Fruit fly (Drosophila melanogaster): Measurements from ENCODE around the gene CG1316.
A peak's percentile ranks its signal among the peaks of the same experiment; 100 is the strongest.

Gene CG1316

dm6 chr3L:4242428-4242827 lies 41.2 kb upstream of the CG1316 start, which contains the start of gene pav (continued):
- TF ChIP-seq sqz (GFP tag; optimal IDR thresholded peaks at IDR 0.05) (no peak), org-1 (GFP tag; optimal IDR thresholded peaks at IDR 0.05) (no peak), Kr (GFP tag; optimal IDR thresholded peaks at IDR 0.05) (no peak), Taf1 (GFP tag; IDR thresholded peaks at IDR 0.05) (peak; percentile 39; the same call in 1 of the 2 replicates), Dref (GFP tag; IDR thresholded peaks at IDR 0.05) (no peak), hbn (GFP tag; IDR thresholded peaks at IDR 0.05; ENCODE audit: partially characterized antibody) (no peak), br (optimal IDR thresholded peaks at IDR 0.05) (no peak), Hsf (GFP tag; optimal IDR thresholded peaks at IDR 0.05) (no peak), ems (GFP tag; optimal IDR thresholded peaks at IDR 0.05) (no peak), nerfin-2 (GFP tag; IDR thresholded peaks at IDR 0.05; ENCODE audit: partially characterized antibody) (no peak), CG7372 (GFP tag; IDR thresholded peaks at IDR 0.05) (peak; percentile 58), lilli (GFP tag; optimal IDR thresholded peaks at IDR 0.05) (peak; percentile 16), CG32767 (GFP tag; IDR thresholded peaks at IDR 0.05) (no peak), CG10267 (tag; optimal IDR thresholded peaks at IDR 0.05) (peak; percentile 61), MTF-1 (GFP tag; optimal IDR thresholded peaks at IDR 0.05; ENCODE audit: borderline replicate concordance) (no peak), NK7.1 (GFP tag; optimal IDR thresholded peaks at IDR 0.05) (no peak), nerfin-1 (tag; optimal IDR thresholded peaks at IDR 0.05) (peak; percentile 44), CG4617 (GFP tag; optimal IDR thresholded peaks at IDR 0.05; ENCODE audit: borderline replicate concordance) (peak; percentile 31), kay (GFP tag; optimal IDR thresholded peaks at IDR 0.05) (no peak), CG8924 (tag; optimal IDR thresholded peaks at IDR 0.05) (peak; percentile 66), Nf-YC (tag; optimal IDR thresholded peaks at IDR 0.05) (no peak), Stat92E (GFP tag; optimal IDR thresholded peaks at IDR 0.05) (peak in 1 of 3 experiments; percentile 42), vnd (GFP tag; IDR thresholded peaks at IDR 0.05; ENCODE audit: partially characterized antibody) (no peak), CG9797 (GFP tag; optimal IDR thresholded peaks at IDR 0.05) (peak; percentile 79), az2 (GFP tag; optimal IDR thresholded peaks at IDR 0.05) (peak; percentile 1), grau (tag; optimal IDR thresholded peaks at IDR 0.05) (peak; percentile 65), CG11085 (GFP tag; IDR thresholded peaks at IDR 0.05) (0 out of 2 replicates have a peak, but pooled peaks have one; percentile 11), CG12155 (GFP tag; optimal IDR thresholded peaks at IDR 0.05) (peak; percentile 19), hkb (optimal IDR thresholded peaks at IDR 0.05) (no peak), hkb (GFP tag; IDR thresholded peaks at IDR 0.05) (peak; percentile 65), tll (GFP tag; optimal IDR thresholded peaks at IDR 0.05) (no peak), CG17912 (GFP tag; optimal IDR thresholded peaks at IDR 0.05) (no peak), zen (tag; optimal IDR thresholded peaks at IDR 0.05) (peak; percentile 48), Ptx1 (GFP tag; IDR thresholded peaks at IDR 0.05) (peak; percentile 44; the same call in 1 of the 2 replicates), Spps (tag; optimal IDR thresholded peaks at IDR 0.05) (no peak), CG7963 (GFP tag; IDR thresholded peaks at IDR 0.05; ENCODE audit: partially characterized antibody) (no peak), trh (GFP tag; optimal IDR thresholded peaks at IDR 0.05) (no peak), Usf (GFP tag; optimal IDR thresholded peaks at IDR 0.05) (no peak), CG31224 (GFP tag; IDR thresholded peaks at IDR 0.05) (no peak), Blimp-1 (GFP tag; optimal IDR thresholded peaks at IDR 0.05) (no peak), dm (GFP tag; optimal IDR thresholded peaks at IDR 0.05) (peak; percentile 51), Drgx (GFP tag; IDR thresholded peaks at IDR 0.05) (peak; percentile 54), Dbx (GFP tag; IDR thresholded peaks at IDR 0.05) (peak; percentile 35; the same call in 1 of the 3 replicates), CG9727 (GFP tag; optimal IDR thresholded peaks at IDR 0.05) (peak; percentile 10), dysf (GFP tag; IDR thresholded peaks at IDR 0.05) (peak; percentile 70; the same call in 2 of the 3 replicates), CG32532 (GFP tag; IDR thresholded peaks at IDR 0.05) (peak; percentile 82), danr (GFP tag; IDR thresholded peaks at IDR 0.05) (no peak), CG12236 (GFP tag; optimal IDR thresholded peaks at IDR 0.05) (no peak), CG17328 (GFP tag; IDR thresholded peaks at IDR 0.05) (no peak), CG7839 (tag; optimal IDR thresholded peaks at IDR 0.05) (no peak), Rfx (GFP tag; IDR thresholded peaks at IDR 0.05) (peak; percentile 69)
